Worm (Caenorhabditis elegans) whole organism, L1 larva: ENCODE results near the gene K01D12.1.

Source experiments
- ama-1 ChIP-seq: fragments of 150-350 bp; optimal IDR thresholded peaks from 2 replicates; lab custom pipeline; 2014
- ceh-82 ChIP-seq, 3 experiments: fragments of 150-350 bp in 1 of 3; sonication (generic microtip) in 2 of 3; optimal IDR thresholded peaks; 2 replicates each; lab custom pipeline; 2014 to 2017; ENCODE audit warnings: missing biosample characterization in 3 of 3, missing genetic modification characterization in 3 of 3
- dpl-1 ChIP-seq, 3 experiments: fragments of 150-350 bp in 2 of 3; sonication (generic microtip) in 1 of 3; optimal IDR thresholded peaks; 2 replicates each; lab custom pipeline; 2014 to 2017; ENCODE audit warnings: missing biosample characterization in 3 of 3, missing genetic modification characterization in 3 of 3, missing genetic modification reagents in 3 of 3
- efl-3 ChIP-seq: fragments of 200-800 bp; sonication (Bioruptor generic); optimal IDR thresholded peaks from 2 replicates; lab custom pipeline; 2018; ENCODE audit warnings: mild to moderate bottlenecking, missing genetic modification characterization, missing compliant biosample characterization
- fkh-8 ChIP-seq: sonication (generic microtip); optimal IDR thresholded peaks from 2 replicates; lab custom pipeline; 2016; ENCODE audit warnings: mild to moderate bottlenecking, missing genetic modification characterization, missing compliant biosample characterization
- lin-13 ChIP-seq: fragments of 150-350 bp; optimal IDR thresholded peaks from 2 replicates; lab custom pipeline; 2014; ENCODE audit warnings: missing biosample characterization, missing genetic modification reagents, missing genetic modification characterization
- rnt-1 ChIP-seq: sonication (generic microtip); optimal IDR thresholded peaks from 2 replicates; lab custom pipeline; 2016; ENCODE audit warnings: mild to moderate bottlenecking, missing genetic modification characterization, moderate library complexity, missing compliant biosample characterization

- TF ChIP-seq lin-13 (no peak), dpl-1 (GFP tag; optimal IDR thresholded peaks at IDR 0.05; lab: Kevin White, UChicago) (no peak), ama-1 (lab: Kevin White, UChicago) (no peak), efl-3 (no peak), fkh-8 (tag; lab: Kevin White, UChicago) (no peak), rnt-1 (tag; lab: Kevin White, UChicago) (no peak), ceh-82 (tag; optimal IDR thresholded peaks at IDR 0.05; lab: Kevin White, UChicago) (no peak)
These were observed 29.5 kb upstream of the K01D12.1 start for ce11 chrV:12347854-12348253.
